Worm (Caenorhabditis elegans) whole organism, L3 larva: ENCODE data around the gene T24H10.1.

Experiments used
- ceh-28 ChIP-seq: fragments of 150-350 bp; optimal IDR thresholded peaks from 2 replicates; lab custom pipeline; 2014; ENCODE audit warnings: missing biosample characterization, missing genetic modification reagents, missing genetic modification characterization
- elt-2 ChIP-seq: sonication (generic microtip); optimal IDR thresholded peaks from 2 replicates; lab custom pipeline; 2016; ENCODE audit warnings: missing genetic modification reagents, mild to moderate bottlenecking, missing genetic modification characterization, missing compliant biosample characterization
- mml-1 ChIP-seq: fragments of 150-350 bp; sonication (generic microtip); optimal IDR thresholded peaks from 3 replicates; lab custom pipeline; 2014; ENCODE audit warnings: missing biosample characterization, missing genetic modification characterization
- nhr-12 ChIP-seq: fragments of 150-350 bp; optimal IDR thresholded peaks from 2 replicates; lab custom pipeline; 2014; ENCODE audit warnings: missing biosample characterization, missing genetic modification characterization
- nhr-25 ChIP-seq: sonication (generic microtip); optimal IDR thresholded peaks from 2 replicates; lab custom pipeline; 2017; ENCODE audit warnings: missing biosample characterization, missing genetic modification characterization
- tbx-2 ChIP-seq: sonication (generic microtip); optimal IDR thresholded peaks from 2 replicates; lab custom pipeline; 2016; ENCODE audit warnings: mild to moderate bottlenecking, missing genetic modification characterization, missing compliant biosample characterization
- unc-62 ChIP-seq: fragments of 150-350 bp; sonication (generic microtip); optimal IDR thresholded peaks from 4 replicates; lab custom pipeline; 2014; ENCODE audit warnings: missing biosample characterization, missing genetic modification reagents, missing genetic modification characterization

- TF ChIP-seq nhr-12 (tag; lab: Kevin White, UChicago) (no peak), elt-2 (tag; lab: Kevin White, UChicago) (no peak), mml-1 (tag; lab: Kevin White, UChicago) (no peak), unc-62 (GFP tag; lab: Kevin White, UChicago) (no peak), ceh-28 (tag; lab: Kevin White, UChicago) (no peak), nhr-25 (no peak), tbx-2 (no peak)
Measured at ce11 chrII:9056215-9056819, 42.9 kb upstream of the T24H10.1 start.
